Worm (Caenorhabditis elegans): ENCODE measurements around the gene T25B9.2.

ce11 chrIV:10701866-10702458 is 49.7 kb downstream of the T25B9.2 start:
- TF ChIP-seq med-1 (GFP tag; optimal IDR thresholded peaks at IDR 0.05; ENCODE audit: insufficient read depth): no peak
- no peak for TF ChIP-seq tab-1 (GFP tag; IDR thresholded peaks at IDR 0.05)
